Fruit fly (Drosophila melanogaster) whole organism, prepupa: Measurements from ENCODE around the gene Set.
A peak's percentile ranks its signal among the peaks of the same experiment; 100 is the strongest.

Experiments used
- Blimp-1 ChIP-seq: fragments of 200-800 bp; sonication (Bioruptor generic); optimal IDR thresholded peaks from 3 replicates; lab custom pipeline; 2017; ENCODE audit warnings: missing biosample characterization, missing genetic modification characterization, mild to moderate bottlenecking, moderate library complexity, missing genetic modification reagents
- CG10669 ChIP-seq: fragments of 200-800 bp; sonication (Bioruptor generic); optimal IDR thresholded peaks from 3 replicates; lab custom pipeline; 2018; ENCODE audit warnings: missing biosample characterization, mild to moderate bottlenecking, missing genetic modification characterization, moderate library complexity
- CG11294 ChIP-seq: fragments of 200-800 bp; sonication (Bioruptor generic); IDR thresholded peaks from 2 replicates; pipeline ENCODE4 v1.3.6; 2022; ENCODE audit warnings: missing biosample characterization, missing genetic modification characterization
- CG11762 ChIP-seq: fragments of 200-800 bp; sonication (Bioruptor generic); optimal IDR thresholded peaks from 3 replicates; lab custom pipeline; 2016; ENCODE audit warnings: missing biosample characterization, missing genetic modification characterization; ENCODE audit not compliant: insufficient read depth
- CG15336 ChIP-seq: fragments of 200-800 bp; sonication (Bioruptor generic); IDR thresholded peaks from 2 replicates; pipeline ENCODE4 v1.3.6; 2022; ENCODE audit warnings: missing biosample characterization, missing genetic modification characterization
- CG1621 ChIP-seq: fragments of 200-800 bp; sonication (Bioruptor generic); optimal IDR thresholded peaks from 3 replicates; lab custom pipeline; 2018; ENCODE audit warnings: missing biosample characterization, mild to moderate bottlenecking, missing genetic modification characterization
- CG16779 ChIP-seq: fragments of 200-800 bp; sonication (Bioruptor generic); optimal IDR thresholded peaks from 3 replicates; lab custom pipeline; 2017; ENCODE audit warnings: missing biosample characterization, mild to moderate bottlenecking, missing genetic modification characterization
- CG3032 ChIP-seq: fragments of 200-800 bp; optimal IDR thresholded peaks from 2 replicates; lab custom pipeline; 2019; ENCODE audit warnings: missing biosample characterization, mild to moderate bottlenecking, missing genetic modification characterization, moderate library complexity
- CG3919 ChIP-seq: fragments of 200-800 bp; sonication (Bioruptor generic); optimal IDR thresholded peaks from 3 replicates; lab custom pipeline; 2016; ENCODE audit warnings: missing biosample characterization, missing genetic modification characterization
- CG6163 ChIP-seq: fragments of 200-800 bp; sonication (Bioruptor generic); IDR thresholded peaks from 3 replicates; pipeline ENCODE4 v1.3.6; 2022; ENCODE audit warnings: missing biosample characterization, missing genetic modification characterization
- CG6276 ChIP-seq: fragments of 200-800 bp; sonication (Bioruptor generic); optimal IDR thresholded peaks from 2 replicates; lab custom pipeline; 2017; ENCODE audit warnings: missing biosample characterization, mild to moderate bottlenecking, missing genetic modification characterization
- CG6792 ChIP-seq: fragments of 200-800 bp; sonication (Bioruptor generic); optimal IDR thresholded peaks from 3 replicates; lab custom pipeline; 2016; ENCODE audit warnings: missing biosample characterization, missing genetic modification characterization
- CG6854 ChIP-seq: fragments of 200-800 bp; sonication (Bioruptor generic); optimal IDR thresholded peaks from 2 replicates; lab custom pipeline; 2017; ENCODE audit warnings: missing biosample characterization, mild to moderate bottlenecking, missing genetic modification characterization
- CG8119 ChIP-seq: fragments of 200-800 bp; sonication (Bioruptor generic); IDR thresholded peaks from 3 replicates; pipeline ENCODE4 v1.3.6; 2022; ENCODE audit warnings: missing biosample characterization, missing genetic modification characterization
- CG9139 ChIP-seq: fragments of 200-800 bp; sonication (Bioruptor generic); optimal IDR thresholded peaks from 3 replicates; lab custom pipeline; 2017; ENCODE audit warnings: missing biosample characterization, mild to moderate bottlenecking, missing genetic modification characterization
- Eip75B ChIP-seq: fragments of 200-800 bp; sonication (Bioruptor generic); optimal IDR thresholded peaks from 3 replicates; lab custom pipeline; 2016; ENCODE audit warnings: missing biosample characterization, missing genetic modification characterization
- Eip78C ChIP-seq: fragments of 200-800 bp; sonication (Bioruptor generic); peaks from one replicate; lab custom pipeline; 2016; ENCODE audit warnings: missing biosample characterization, missing genetic modification characterization
- Eip93F ChIP-seq: fragments of 200-800 bp; sonication (Bioruptor generic); optimal IDR thresholded peaks from 2 replicates; lab custom pipeline; 2016; ENCODE audit warnings: missing biosample characterization, mild to moderate bottlenecking, missing genetic modification characterization
- Ets21C ChIP-seq: fragments of 200-800 bp; sonication (Bioruptor generic); optimal IDR thresholded peaks from 3 replicates; lab custom pipeline; 2016; ENCODE audit warnings: missing biosample characterization, missing genetic modification characterization
- Lpt ChIP-seq: fragments of 200-800 bp; sonication (Bioruptor generic); optimal IDR thresholded peaks from 3 replicates; lab custom pipeline; 2016; ENCODE audit warnings: missing biosample characterization, missing genetic modification characterization
- Met ChIP-seq: fragments of 200-800 bp; sonication (Bioruptor generic); optimal IDR thresholded peaks from 3 replicates; lab custom pipeline; 2016; ENCODE audit warnings: missing biosample characterization, missing genetic modification characterization
- OdsH ChIP-seq: fragments of 200-800 bp; sonication (Bioruptor generic); optimal IDR thresholded peaks from 3 replicates; lab custom pipeline; 2016; ENCODE audit warnings: missing biosample characterization, missing genetic modification characterization
- Smox ChIP-seq: fragments of 200-800 bp; sonication (Bioruptor generic); optimal IDR thresholded peaks from 3 replicates; lab custom pipeline; 2016; ENCODE audit warnings: missing biosample characterization, missing genetic modification characterization
- Sox102F ChIP-seq: fragments of 200-800 bp; sonication (Bioruptor generic); optimal IDR thresholded peaks from 2 replicates; lab custom pipeline; 2016; ENCODE audit warnings: missing biosample characterization, mild to moderate bottlenecking, missing genetic modification characterization
- Sox14 ChIP-seq: fragments of 200-800 bp; sonication (Bioruptor generic); optimal IDR thresholded peaks from 3 replicates; lab custom pipeline; 2016; ENCODE audit warnings: missing biosample characterization, missing genetic modification characterization
- Sox15 ChIP-seq: fragments of 200-800 bp; sonication (Bioruptor generic); optimal IDR thresholded peaks from 3 replicates; lab custom pipeline; 2016; ENCODE audit warnings: missing biosample characterization, missing genetic modification characterization
- acj6 ChIP-seq: fragments of 200-800 bp; sonication (Bioruptor generic); optimal IDR thresholded peaks from 3 replicates; lab custom pipeline; 2016; ENCODE audit warnings: missing biosample characterization, missing genetic modification characterization
- dac ChIP-seq: fragments of 200-800 bp; sonication (Bioruptor generic); optimal IDR thresholded peaks from 2 replicates; lab custom pipeline; 2017; ENCODE audit warnings: missing biosample characterization, mild to moderate bottlenecking, missing genetic modification characterization
- dsx ChIP-seq: fragments of 200-800 bp; optimal IDR thresholded peaks from 3 replicates; lab custom pipeline; 2019; ENCODE audit warnings: missing biosample characterization, mild to moderate bottlenecking, missing genetic modification characterization, moderate library complexity; ENCODE audit not compliant: poor library complexity, severe bottlenecking
- eg ChIP-seq: fragments of 200-800 bp; sonication (Bioruptor generic); IDR thresholded peaks from 3 replicates; pipeline ENCODE4 v1.3.6; 2022; ENCODE audit warnings: missing biosample characterization, missing genetic modification characterization
- esn ChIP-seq: fragments of 200-800 bp; sonication (Bioruptor generic); optimal IDR thresholded peaks from 2 replicates; lab custom pipeline; 2016; ENCODE audit warnings: missing biosample characterization, mild to moderate bottlenecking, missing genetic modification characterization, moderate library complexity
- fd59A ChIP-seq: fragments of 200-800 bp; sonication (Bioruptor generic); optimal IDR thresholded peaks from 2 replicates; lab custom pipeline; 2017; ENCODE audit warnings: missing biosample characterization, mild to moderate bottlenecking, missing genetic modification characterization, missing genetic modification reagents
- fd85E ChIP-seq: fragments of 200-800 bp; sonication (Bioruptor generic); optimal IDR thresholded peaks from 3 replicates; lab custom pipeline; 2016; ENCODE audit warnings: missing biosample characterization, missing genetic modification characterization
- fkh ChIP-seq: fragments of 200-800 bp; sonication (Bioruptor generic); optimal IDR thresholded peaks from 3 replicates; lab custom pipeline; 2017; ENCODE audit warnings: missing biosample characterization, mild to moderate bottlenecking, missing genetic modification characterization, moderate library complexity
- net ChIP-seq: fragments of 200-800 bp; sonication (Bioruptor generic); optimal IDR thresholded peaks from 3 replicates; lab custom pipeline; 2016; ENCODE audit warnings: missing biosample characterization, missing genetic modification characterization
- pdm3 ChIP-seq: fragments of 200-800 bp; sonication (Bioruptor generic); optimal IDR thresholded peaks from 3 replicates; lab custom pipeline; 2016; ENCODE audit warnings: missing biosample characterization, missing genetic modification characterization
- salr ChIP-seq, 2 experiments: fragments of 200-800 bp; sonication (Bioruptor generic); optimal IDR thresholded peaks; 3 replicates each; lab custom pipeline; 2016 to 2018; ENCODE audit warnings: missing biosample characterization in 2 of 2, missing genetic modification characterization in 2 of 2, mild to moderate bottlenecking in 1 of 2
- ss ChIP-seq, 2 experiments: fragments of 200-800 bp; sonication (Bioruptor generic); optimal IDR thresholded peaks; 2 replicates in 1 of 2; 3 replicates in 1 of 2; lab custom pipeline; 2017 to 2018; ENCODE audit warnings: mild to moderate bottlenecking in 2 of 2, missing biosample characterization in 2 of 2, missing genetic modification characterization in 2 of 2, moderate library complexity in 1 of 2
- svp ChIP-seq: fragments of 200-800 bp; sonication (Bioruptor generic); peaks from one replicate; lab custom pipeline; 2016; ENCODE audit warnings: missing biosample characterization, missing genetic modification characterization
- topi ChIP-seq: fragments of 200-800 bp; sonication (Bioruptor generic); optimal IDR thresholded peaks from 3 replicates; lab custom pipeline; 2016; ENCODE audit warnings: missing biosample characterization, missing genetic modification characterization
- vri ChIP-seq: fragments of 200-800 bp; sonication (Bioruptor generic); optimal IDR thresholded peaks from 3 replicates; lab custom pipeline; 2016; ENCODE audit warnings: missing biosample characterization, mild to moderate bottlenecking, missing genetic modification characterization

Set gene

dm6 chr3R:15242186-15243045 lies 20.9 kb upstream of the Set start, which contains the start of the genes tefu and Hsc70-4 (continued):
- TF ChIP-seq Met (GFP tag; lab: Kevin White, UChicago) (no peak), CG3032 (tag; lab: Kevin White, UChicago) (peak; percentile 85), Sox14 (no peak), Blimp-1 (GFP tag; lab: Kevin White, UChicago) (peak; percentile 1), Eip93F (GFP tag; lab: Kevin White, UChicago) (peak; percentile 66), CG6854 (GFP tag; lab: Kevin White, UChicago) (peak; percentile 26), Sox102F (no peak), Lpt (GFP tag; lab: Kevin White, UChicago) (no peak), fd85E (GFP tag; lab: Kevin White, UChicago) (no peak), pdm3 (no peak), CG11762 (GFP tag; lab: Kevin White, UChicago) (peak; percentile 31), OdsH (GFP tag; lab: Kevin White, UChicago) (no peak), Smox (GFP tag; lab: Kevin White, UChicago) (no peak), CG6792 (peak; percentile 46), eg (GFP tag; lab: Robert Waterston, UW) (peak; percentile 81), CG16779 (tag; lab: Kevin White, UChicago) (peak; percentile 6), CG6276 (GFP tag; lab: Kevin White, UChicago) (no peak), CG9139 (GFP tag; lab: Kevin White, UChicago) (no peak), salr (GFP tag; optimal IDR thresholded peaks at IDR 0.05; lab: Kevin White, UChicago) (peak in 1 of 2 experiments; percentile 60), CG10669 (GFP tag; lab: Kevin White, UChicago) (no peak), dac (GFP tag; lab: Kevin White, UChicago) (peak; percentile 33)

- TF ChIP-seq Lpt (GFP tag; lab: Kevin White, UChicago) (no peak), acj6 (GFP tag; lab: Kevin White, UChicago) (no peak), vri (peak; percentile 41), Eip78C (GFP tag; lab: Kevin White, UChicago) (no peak)
Observed at dm6 chr3R:15243046-15243356, 20.4 kb upstream of the Set start.

dm6 chr3R:15243452-15243851 lies 19.9 kb upstream of the Set start:
- TF ChIP-seq Lpt (GFP tag; lab: Kevin White, UChicago), result no peak
- TF ChIP-seq CG11294 (GFP tag; lab: Robert Waterston, UW), result no peak
- peak; percentile 4 for TF ChIP-seq CG16779 (tag; lab: Kevin White, UChicago)
- no peak for TF ChIP-seq dsx (GFP tag; lab: Kevin White, UChicago)
- TF ChIP-seq ss (GFP tag; optimal IDR thresholded peaks at IDR 0.05; lab: Kevin White, UChicago), result peak; percentile 31 to 41
- TF ChIP-seq acj6 (GFP tag; lab: Kevin White, UChicago), result no peak
- TF ChIP-seq salr (GFP tag; optimal IDR thresholded peaks at IDR 0.05; lab: Kevin White, UChicago), result no peak
- TF ChIP-seq Sox14, result peak; percentile 84
- no peak for TF ChIP-seq net (GFP tag; lab: Kevin White, UChicago)
- TF ChIP-seq vri, result peak; percentile 50
- TF ChIP-seq fkh (GFP tag; lab: Kevin White, UChicago), result peak; percentile 57
- no peak for TF ChIP-seq Blimp-1 (GFP tag; lab: Kevin White, UChicago)
- peak; percentile 60 for TF ChIP-seq CG6163 (GFP tag; lab: Robert Waterston, UW)
- TF ChIP-seq topi (GFP tag; lab: Kevin White, UChicago), result peak; percentile 5
- no peak for TF ChIP-seq fd59A (GFP tag; lab: Kevin White, UChicago)
- TF ChIP-seq Eip75B (GFP tag; lab: Kevin White, UChicago), result peak; percentile 27
- TF ChIP-seq esn (GFP tag; lab: Kevin White, UChicago), result peak; percentile 38
- TF ChIP-seq CG1621 (tag; lab: Kevin White, UChicago), result peak; percentile 21
- no peak for TF ChIP-seq Ets21C (GFP tag; lab: Kevin White, UChicago)
- peak; percentile 33 for TF ChIP-seq Sox102F
- peak; percentile 21; the same call in 1 of the 2 replicates for TF ChIP-seq CG15336
- TF ChIP-seq svp, result peak; percentile 91
- TF ChIP-seq Smox (GFP tag; lab: Kevin White, UChicago), result peak; percentile 13
- no peak for TF ChIP-seq OdsH (GFP tag; lab: Kevin White, UChicago)
- peak; percentile 14 for TF ChIP-seq CG3919 (GFP tag; lab: Kevin White, UChicago)
- peak; percentile 73 for TF ChIP-seq Eip78C (GFP tag; lab: Kevin White, UChicago)
- TF ChIP-seq CG8119 (GFP tag; lab: Robert Waterston, UW), result no peak
- peak; percentile 2 for TF ChIP-seq pdm3
- peak; percentile 41 for TF ChIP-seq Met (GFP tag; lab: Kevin White, UChicago)
- peak; percentile 1 for TF ChIP-seq Eip93F (GFP tag; lab: Kevin White, UChicago)
- TF ChIP-seq Sox15 (GFP tag; lab: Kevin White, UChicago), result no peak
- TF ChIP-seq, all 60 proteins: peak for 19
